Worm (Caenorhabditis elegans) whole organism, L4/young adult: ENCODE measurements around the gene F49H6.17.

Source experiments
- W03F9.2 ChIP-seq: fragments of 150-350 bp; optimal IDR thresholded peaks from 2 replicates; lab custom pipeline; 2014; ENCODE audit warnings: missing biosample characterization, missing genetic modification characterization
- dao-5 ChIP-seq: sonication (generic microtip); optimal IDR thresholded peaks from 2 replicates; lab custom pipeline; 2016; ENCODE audit warnings: missing genotype, missing genetic modification characterization, moderate library complexity, missing compliant biosample characterization
- him-1 ChIP-seq: sonication (generic microtip); optimal IDR thresholded peaks from 2 replicates; lab custom pipeline; 2016; ENCODE audit warnings: missing genotype, missing genetic modification reagents, missing genetic modification characterization, missing compliant biosample characterization

- TF ChIP-seq W03F9.2 (tag; lab: Kevin White, UChicago) (no peak), him-1 (tag; lab: Kevin White, UChicago) (no peak), dao-5 (tag; lab: Kevin White, UChicago) (no peak)
Observed at ce11 chrV:17021361-17021760, 1.6 kb downstream of the F49H6.17 start, which contains the start of gene F49H6.12.
